Worm (Caenorhabditis elegans): ENCODE results near the gene sem-5.

sem-5 gene

ce11 chrX:8003663-8004062 lies 42.1 kb upstream of the sem-5 start, which contains the start of the genes F45E1.1 and F45E1.2:
F45E1.1 (plus strand) TSS chrX:8003682.
F45E1.2 (plus strand) TSS chrX:8003733.
- TF ChIP-seq aptf-2 (GFP tag; conservative IDR thresholded peaks at IDR 0.05) (no peak), T26A5.8 (tag; optimal IDR thresholded peaks at IDR 0.05) (no peak), ccch-3 (GFP tag; optimal IDR thresholded peaks at IDR 0.05) (no peak), F10E7.11 (tag; optimal IDR thresholded peaks at IDR 0.05) (no peak)

DNA sequence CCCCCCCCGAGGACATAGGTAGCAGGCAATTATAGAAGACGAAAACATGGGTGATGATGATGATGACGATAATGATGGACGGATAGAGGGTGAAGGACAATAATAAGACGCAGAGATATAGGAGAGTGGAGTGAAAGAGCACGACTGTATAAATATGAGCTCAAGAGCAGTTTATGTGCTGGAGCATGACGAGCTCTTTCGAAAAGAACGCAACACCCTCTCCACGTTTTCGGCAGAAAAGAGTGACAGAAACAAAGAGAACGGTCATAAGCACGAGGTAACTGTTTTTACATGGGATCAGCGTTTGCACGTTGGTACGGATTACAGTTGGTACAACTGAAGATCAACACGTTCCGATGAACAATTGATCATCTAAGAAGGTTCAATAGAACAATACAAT lies 37.4 kb upstream of the sem-5 start:
- TF ChIP-seq nhr-120 (GFP tag; IDR thresholded peaks at IDR 0.05): no peak
- no peak for TF ChIP-seq Y53F4B.3 (GFP tag; IDR thresholded peaks at IDR 0.05)
- no peak for TF ChIP-seq pbrm-1 (GFP tag; IDR thresholded peaks at IDR 0.05)
- TF ChIP-seq dox-1 (GFP tag; IDR thresholded peaks at IDR 0.05): no peak
- TF ChIP-seq F23B12.7 (tag; optimal IDR thresholded peaks at IDR 0.05; ENCODE audit: insufficient read depth): no peak
- no peak for TF ChIP-seq egrh-3 (GFP tag; IDR thresholded peaks at IDR 0.05)
- TF ChIP-seq lin-26 (GFP tag; IDR thresholded peaks at IDR 0.05): 0 out of 2 replicates have a peak, but pooled peaks have one; percentile 12

DNA sequence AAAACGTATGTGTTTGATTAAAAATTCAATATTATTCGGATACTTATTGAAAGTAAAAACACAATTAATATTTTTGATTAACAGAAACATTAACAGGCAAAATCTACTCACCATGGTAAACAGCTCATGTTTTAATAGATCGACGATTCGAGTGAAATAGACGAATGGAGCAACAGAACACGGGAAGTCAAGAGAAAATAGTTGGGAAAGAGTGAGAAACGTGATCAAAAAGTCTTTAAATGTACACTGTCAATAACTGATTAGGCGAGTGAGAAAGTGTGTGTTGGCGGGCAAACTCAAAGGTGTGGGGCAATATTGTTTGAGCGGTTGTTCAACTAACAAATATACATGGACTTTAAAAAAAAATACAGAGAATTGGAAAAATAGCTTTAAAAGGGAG lies 36.4 kb upstream of the sem-5 start, which contains the start of gene sdpn-1:
TSS of gene sdpn-1 (minus strand) at position 262 of the 400 bp plus-strand sequence.
- TF ChIP-seq nhr-80 (tag; optimal IDR thresholded peaks at IDR 0.05) (peak; percentile 74), lin-26 (GFP tag; IDR thresholded peaks at IDR 0.05) (no peak)

DNA sequence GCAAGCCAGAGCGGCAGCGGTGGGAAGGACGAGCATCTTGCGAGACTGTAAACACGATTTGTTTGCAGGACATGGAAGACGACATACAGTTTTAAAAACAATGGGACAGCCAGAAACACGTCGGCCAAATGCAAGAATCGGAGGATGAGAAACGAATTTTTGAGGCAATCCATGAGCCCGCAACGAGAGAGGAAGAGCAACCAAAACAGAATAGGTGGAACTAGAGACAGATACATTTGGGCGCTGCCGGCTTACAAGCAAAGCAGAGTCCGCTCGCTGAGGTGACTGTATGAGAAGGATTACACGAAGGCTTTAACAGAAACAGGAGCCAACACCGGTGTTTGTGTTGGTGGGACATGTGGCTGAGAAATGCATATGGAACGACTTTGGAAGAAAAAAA lies 33.0 kb upstream of the sem-5 start:
- TF ChIP-seq ZK185.1 (tag; optimal IDR thresholded peaks at IDR 0.05; ENCODE audit: poor library complexity, severe bottlenecking) (no peak), F22D6.2 (tag; optimal IDR thresholded peaks at IDR 0.05) (no peak), C06A6.2 (GFP tag; conservative IDR thresholded peaks at IDR 0.05) (no peak), K12H6.12 (tag; optimal IDR thresholded peaks at IDR 0.05) (no peak), B0019.2 (GFP tag; conservative IDR thresholded peaks at IDR 0.05) (no peak), ama-1 (optimal IDR thresholded peaks at IDR 0.05) (no peak), ama-1 (GFP tag; optimal IDR thresholded peaks at IDR 0.05) (no peak)

DNA sequence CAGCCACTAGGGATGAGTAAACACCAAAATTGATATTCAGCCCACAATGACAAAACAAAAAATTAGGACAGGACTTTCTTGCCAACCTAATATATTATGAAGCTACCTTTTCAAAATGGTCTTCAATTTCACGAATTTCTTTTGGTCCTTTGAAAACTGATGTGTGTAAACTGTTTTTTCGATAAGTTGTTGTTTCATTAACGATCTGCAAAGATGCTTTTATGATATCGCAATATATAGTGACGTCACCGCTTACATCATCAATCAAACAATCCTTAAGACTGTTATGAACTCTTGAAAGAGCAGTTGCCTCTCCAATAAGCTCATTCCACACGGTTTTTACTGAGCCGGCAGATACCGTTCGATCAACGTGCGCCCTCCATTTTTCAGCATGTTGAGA lies 30.6 kb upstream of the sem-5 start:
- TF ChIP-seq F52B5.7 (tag; optimal IDR thresholded peaks at IDR 0.05): no peak
- TF ChIP-seq madf-10 (tag; optimal IDR thresholded peaks at IDR 0.05): no peak
- no peak for TF ChIP-seq F57C9.4 (tag; optimal IDR thresholded peaks at IDR 0.05)
- no peak for TF ChIP-seq F23B12.7 (tag; optimal IDR thresholded peaks at IDR 0.05; ENCODE audit: insufficient read depth)
- no peak for TF ChIP-seq ztf-28 (GFP tag; IDR thresholded peaks at IDR 0.05)
- TF ChIP-seq ama-1 (optimal IDR thresholded peaks at IDR 0.05): no peak
- no peak for TF ChIP-seq ama-1 (GFP tag; optimal IDR thresholded peaks at IDR 0.05)
- TF ChIP-seq nhr-120 (GFP tag; IDR thresholded peaks at IDR 0.05): no peak
- TF ChIP-seq hmg-20 (GFP tag; IDR thresholded peaks at IDR 0.05): no peak

- no peak for TF ChIP-seq snpc-1.3 (tag; optimal IDR thresholded peaks at IDR 0.05; ENCODE audit: insufficient read depth)
- no peak for TF ChIP-seq snpc-4 (GFP tag; optimal IDR thresholded peaks at IDR 0.05)
- TF ChIP-seq snpc-4 (tag; optimal IDR thresholded peaks at IDR 0.05): no peak
- no peak for TF ChIP-seq efl-1 (GFP tag; optimal IDR thresholded peaks at IDR 0.05)
- TF ChIP-seq nhr-80 (tag; optimal IDR thresholded peaks at IDR 0.05): no peak
- no peak for TF ChIP-seq ekl-4 (GFP tag; IDR thresholded peaks at IDR 0.05)
- TF ChIP-seq somi-1 (GFP tag; optimal IDR thresholded peaks at IDR 0.05): peak; percentile 8
- peak; percentile 71 for TF ChIP-seq lin-40 (tag; optimal IDR thresholded peaks at IDR 0.05)
- TF ChIP-seq ztf-26 (tag; optimal IDR thresholded peaks at IDR 0.05): peak; percentile 67
- no peak for TF ChIP-seq B0336.3 (GFP tag; IDR thresholded peaks at IDR 0.05)
- no peak for TF ChIP-seq F57A8.1 (GFP tag; optimal IDR thresholded peaks at IDR 0.05)
Observed at ce11 chrX:7990282-7990681, 28.8 kb upstream of the sem-5 start.
